Worm (Caenorhabditis elegans) whole organism, late embryonic: ENCODE measurements around the gene R12C12.10.

Source experiments
- K02D7.2 ChIP-seq: sonication (generic microtip); optimal IDR thresholded peaks from 2 replicates; lab custom pipeline; 2017; ENCODE audit warnings: mild to moderate bottlenecking, missing genetic modification characterization, missing compliant biosample characterization
- dve-1 ChIP-seq: sonication (generic microtip); optimal IDR thresholded peaks from 2 replicates; lab custom pipeline; 2017; ENCODE audit warnings: antibody characterized with exemption, mild to moderate bottlenecking, missing genetic modification characterization, missing compliant biosample characterization
- hlh-30 ChIP-seq: sonication (generic microtip); optimal IDR thresholded peaks from 2 replicates; lab custom pipeline; 2017; ENCODE audit warnings: antibody characterized with exemption, missing genetic modification characterization, missing compliant biosample characterization; ENCODE audit not compliant: insufficient read depth
- tbx-2 ChIP-seq: sonication (generic microtip); optimal IDR thresholded peaks from 2 replicates; lab custom pipeline; 2016; ENCODE audit warnings: missing genetic modification characterization, missing compliant biosample characterization

DNA sequence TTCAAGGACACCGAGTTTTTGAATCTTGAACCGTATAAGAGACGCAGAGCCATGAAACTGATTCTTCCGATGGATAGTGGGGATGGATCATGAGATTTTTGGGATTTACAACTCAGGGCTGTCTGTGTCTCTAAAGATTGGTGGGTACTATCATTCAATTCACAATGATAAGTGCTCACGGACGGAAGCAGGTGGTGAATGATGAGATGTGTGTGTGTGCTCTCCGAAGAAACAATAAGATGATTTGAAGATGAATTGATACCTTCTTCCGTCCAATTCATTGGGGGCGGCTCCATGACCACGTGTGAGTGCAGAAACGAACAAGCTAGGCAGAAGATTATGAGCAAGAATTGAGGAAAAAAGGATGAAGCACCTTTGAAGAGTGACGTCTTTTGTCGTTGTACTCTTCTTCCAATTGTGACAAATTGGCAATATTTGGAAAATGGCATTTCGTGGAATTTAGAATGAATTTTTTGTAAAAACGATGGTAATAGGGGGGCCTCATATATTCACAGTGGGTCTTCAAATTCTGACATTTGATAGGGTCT, 14.4 kb downstream of the R12C12.10 start:
- TF ChIP-seq K02D7.2 (tag; lab: Kevin White, UChicago) (no peak), dve-1 (tag; lab: Kevin White, UChicago) (no peak), hlh-30 (tag; lab: Kevin White, UChicago) (no peak), tbx-2 (tag; lab: Kevin White, UChicago) (no peak)
